Worm (Caenorhabditis elegans): Measurements from ENCODE around the gene C39H7.4.

ce11 chrIV:5580588-5581308 is 33.7 kb downstream of the C39H7.4 start:
- TF ChIP-seq snpc-4 (tag; optimal IDR thresholded peaks at IDR 0.05) (no peak), pha-4 (tag; optimal IDR thresholded peaks at IDR 0.05) (peak; percentile 75), lin-39 (tag; optimal IDR thresholded peaks at IDR 0.05) (no peak)
